Worm (Caenorhabditis elegans) whole organism, L3 larva: ENCODE results near the gene otpl-5.
"Not testable (repeated sequence)": the region's sequence is repeated elsewhere in the genome, so short reads cannot be mapped to it uniquely, and the experiment has no call there.

Source experiments
- R02D3.7 ChIP-seq: fragments of 150-350 bp; optimal IDR thresholded peaks from 2 replicates; lab custom pipeline; 2014; ENCODE audit warnings: missing biosample characterization, missing genetic modification characterization
- ama-1 ChIP-seq: fragments of 150-350 bp; optimal IDR thresholded peaks from 2 replicates; lab custom pipeline; 2018
- ceh-16 ChIP-seq: sonication (generic microtip); optimal IDR thresholded peaks from 2 replicates; lab custom pipeline; 2017; ENCODE audit warnings: missing biosample characterization, missing genetic modification characterization
- ceh-28 ChIP-seq: fragments of 150-350 bp; optimal IDR thresholded peaks from 2 replicates; lab custom pipeline; 2014; ENCODE audit warnings: missing biosample characterization, missing genetic modification reagents, missing genetic modification characterization
- ceh-82 ChIP-seq: fragments of 150-350 bp; optimal IDR thresholded peaks from 2 replicates; lab custom pipeline; 2014; ENCODE audit warnings: missing biosample characterization, missing genetic modification characterization
- egl-27 ChIP-seq: sonication (generic microtip); optimal IDR thresholded peaks from 4 replicates; lab custom pipeline; 2017; ENCODE audit warnings: missing biosample characterization, missing genetic modification reagents, missing genetic modification characterization
- elt-1 ChIP-seq: fragments of 150-350 bp; optimal IDR thresholded peaks from 2 replicates; lab custom pipeline; 2014; ENCODE audit warnings: missing biosample characterization, missing genetic modification characterization
- elt-2 ChIP-seq: sonication (generic microtip); optimal IDR thresholded peaks from 2 replicates; lab custom pipeline; 2016; ENCODE audit warnings: missing genetic modification reagents, mild to moderate bottlenecking, missing genetic modification characterization, missing compliant biosample characterization
- elt-3 ChIP-seq, 3 experiments: fragments of 150-350 bp in 1 of 3; sonication (generic microtip) in 2 of 3; optimal IDR thresholded peaks; 2 replicates in 2 of 3; 4 replicates in 1 of 3; lab custom pipeline; 2014 to 2017; ENCODE audit warnings: missing biosample characterization in 3 of 3, missing genetic modification characterization in 3 of 3
- fkh-10 ChIP-seq: sonication (generic microtip); optimal IDR thresholded peaks from 2 replicates; lab custom pipeline; 2017; ENCODE audit warnings: missing biosample characterization, missing genetic modification reagents, missing genetic modification characterization
- fkh-2 ChIP-seq: fragments of 150-350 bp; optimal IDR thresholded peaks from 2 replicates; lab custom pipeline; 2014; ENCODE audit warnings: missing biosample characterization, missing genetic modification reagents, missing genetic modification characterization
- fos-1 ChIP-seq: fragments of 150-350 bp; optimal IDR thresholded peaks from 2 replicates; lab custom pipeline; 2014; ENCODE audit warnings: missing biosample characterization, missing genetic modification characterization
- hmg-11 ChIP-seq: sonication (generic microtip); optimal IDR thresholded peaks from 2 replicates; lab custom pipeline; 2016; ENCODE audit warnings: missing genetic modification characterization, missing compliant biosample characterization
- lin-15B ChIP-seq: fragments of 150-350 bp; optimal IDR thresholded peaks from 2 replicates; lab custom pipeline; 2014; ENCODE audit warnings: missing biosample characterization, missing genetic modification characterization
- lin-39 ChIP-seq: fragments of 150-350 bp; optimal IDR thresholded peaks from 2 replicates; lab custom pipeline; 2018; ENCODE audit warnings: missing biosample characterization, missing genetic modification reagents, missing genetic modification characterization
- lsy-12 ChIP-seq: sonication (generic microtip); optimal IDR thresholded peaks from 2 replicates; lab custom pipeline; 2016; ENCODE audit warnings: mild to moderate bottlenecking, missing genetic modification characterization, missing compliant biosample characterization
- mdl-1 ChIP-seq: fragments of 150-350 bp; optimal IDR thresholded peaks from 2 replicates; lab custom pipeline; 2014; ENCODE audit warnings: missing biosample characterization, missing genetic modification characterization
- nhr-11 ChIP-seq: fragments of 150-350 bp; optimal IDR thresholded peaks from 2 replicates; lab custom pipeline; 2014; ENCODE audit warnings: missing biosample characterization, missing genetic modification characterization
- nhr-23 ChIP-seq: fragments of 150-350 bp; optimal IDR thresholded peaks from 2 replicates; lab custom pipeline; 2014; ENCODE audit warnings: missing biosample characterization, missing genetic modification reagents, missing genetic modification characterization
- nhr-237 ChIP-seq: fragments of 150-350 bp; optimal IDR thresholded peaks from 2 replicates; lab custom pipeline; 2014; ENCODE audit warnings: missing biosample characterization, missing genetic modification characterization
- nhr-25 ChIP-seq: sonication (generic microtip); optimal IDR thresholded peaks from 2 replicates; lab custom pipeline; 2017; ENCODE audit warnings: missing biosample characterization, missing genetic modification characterization
- nhr-28 ChIP-seq: fragments of 150-350 bp; optimal IDR thresholded peaks from 2 replicates; lab custom pipeline; 2014; ENCODE audit warnings: missing biosample characterization, missing genetic modification characterization
- nhr-43 ChIP-seq: sonication (generic microtip); optimal IDR thresholded peaks from 2 replicates; lab custom pipeline; 2016; ENCODE audit warnings: mild to moderate bottlenecking, missing genetic modification characterization, missing compliant biosample characterization; ENCODE audit not compliant: poor library complexity, severe bottlenecking
- nhr-67 ChIP-seq: fragments of 150-350 bp; optimal IDR thresholded peaks from 2 replicates; lab custom pipeline; 2014; ENCODE audit warnings: missing biosample characterization, missing genetic modification characterization
- pha-4 ChIP-seq: fragments of 150-350 bp; optimal IDR thresholded peaks from 2 replicates; lab custom pipeline; 2014; ENCODE audit warnings: missing biosample characterization, missing genetic modification reagents, missing genetic modification characterization
- sea-2 ChIP-seq: fragments of 150-350 bp; sonication (generic microtip); optimal IDR thresholded peaks from 4 replicates; lab custom pipeline; 2014; ENCODE audit warnings: missing biosample characterization, missing genetic modification reagents, missing genetic modification characterization
- snpc-4 ChIP-seq: fragments of 150-350 bp; optimal IDR thresholded peaks from 2 replicates; lab custom pipeline; 2014; ENCODE audit warnings: missing biosample characterization, missing genetic modification characterization
- tbx-2 ChIP-seq: sonication (generic microtip); optimal IDR thresholded peaks from 2 replicates; lab custom pipeline; 2016; ENCODE audit warnings: mild to moderate bottlenecking, missing genetic modification characterization, missing compliant biosample characterization
- unc-62 ChIP-seq: fragments of 150-350 bp; sonication (generic microtip); optimal IDR thresholded peaks from 4 replicates; lab custom pipeline; 2014; ENCODE audit warnings: missing biosample characterization, missing genetic modification reagents, missing genetic modification characterization
- zag-1 ChIP-seq: fragments of 150-350 bp; optimal IDR thresholded peaks from 2 replicates; lab custom pipeline; 2014; ENCODE audit warnings: missing biosample characterization, missing genetic modification characterization
- ztf-11 ChIP-seq: fragments of 150-350 bp; optimal IDR thresholded peaks from 2 replicates; lab custom pipeline; 2014; ENCODE audit warnings: missing biosample characterization, missing genetic modification characterization

The otpl-5 gene

ce11 chrV:8518822-8519392, 10.4 kb upstream of the otpl-5 start, which contains the start of gene F45F2.10:
F45F2.10 (minus strand) TSS chrV:8518872.
- TF ChIP-seq zag-1 (tag; lab: Kevin White, UChicago) (no peak), unc-62 (GFP tag; lab: Kevin White, UChicago) (no peak), snpc-4 (peak; percentile 25), elt-2 (tag; lab: Kevin White, UChicago) (peak; percentile 26), lin-15B (peak; percentile 9), pha-4 (tag; lab: Kevin White, UChicago) (peak; percentile 45), lin-39 (tag; lab: Kevin White, UChicago) (peak; percentile 10), R02D3.7 (tag; lab: Kevin White, UChicago) (peak; percentile 76)

ce11 chrV:8520846-8521553, 8.3 kb upstream of the otpl-5 start, which contains the start of the genes F45F2.11 and otpl-7:
F45F2.11 (minus strand) TSS chrV:8520896.
otpl-7 (plus strand) TSS chrV:8521503.
- TF ChIP-seq pha-4 (tag; lab: Kevin White, UChicago) (peak; percentile 2), nhr-23 (no peak)

- peak; percentile 22 for TF ChIP-seq pha-4 (tag; lab: Kevin White, UChicago)
- no peak for TF ChIP-seq elt-2 (tag; lab: Kevin White, UChicago)
- no peak for TF ChIP-seq lsy-12 (tag; lab: Kevin White, UChicago)
- TF ChIP-seq, all 47 proteins: peak for 1
Observed at ce11 chrV:8525774-8526173, 3.5 kb upstream of the otpl-5 start, which contains the start of gene otpl-6. otpl-6 (plus strand) TSS chrV:8526074.

ce11 chrV:8533067-8533466, 3.7 kb downstream of the otpl-5 start, which contains the start of the genes his-8 and his-7:
his-8 (minus strand) TSS chrV:8533086.
his-7 (plus strand) TSS chrV:8533379.
- TF ChIP-seq ztf-11 (tag; lab: Kevin White, UChicago); egl-27; ceh-82 (tag; lab: Kevin White, UChicago): not testable (repeated sequence)

- TF ChIP-seq unc-62 (GFP tag; lab: Kevin White, UChicago) = no peak
- TF ChIP-seq zag-1 (tag; lab: Kevin White, UChicago) = no peak
- peak; percentile 75 for TF ChIP-seq nhr-25 (tag; lab: Kevin White, UChicago)
- peak; percentile 23 for TF ChIP-seq elt-1 (tag; lab: Kevin White, UChicago)
Observed at ce11 chrV:8533916-8534315, 4.6 kb downstream of the otpl-5 start.

- TF ChIP-seq elt-2 (tag; lab: Kevin White, UChicago) (peak; percentile 23), nhr-25 (tag; lab: Kevin White, UChicago) (peak; percentile 50), nhr-43 (tag; lab: Kevin White, UChicago) (peak; percentile 26)
Observed at ce11 chrV:8534534-8535283, 5.4 kb downstream of the otpl-5 start, which contains the start of the genes his-6 and his-5. his-6 (minus strand) TSS chrV:8534977. his-5 (plus strand) TSS chrV:8535214.

ce11 chrV:8536213-8536612, 6.9 kb downstream of the otpl-5 start, which contains the start of gene his-39:
his-39 (plus strand) TSS chrV:8536513.
- TF ChIP-seq fkh-2 (tag; lab: Kevin White, UChicago) = no peak
- TF ChIP-seq fos-1 (tag; lab: Kevin White, UChicago) = no peak
- TF ChIP-seq lin-15B = no peak
- TF ChIP-seq nhr-237 (tag; lab: Kevin White, UChicago) = no peak
- no peak for TF ChIP-seq hmg-11 (tag; lab: Kevin White, UChicago)
- no peak for TF ChIP-seq lin-39 (tag; lab: Kevin White, UChicago)
- no peak for TF ChIP-seq nhr-23
- TF ChIP-seq nhr-67 (tag; lab: Kevin White, UChicago) = no peak
- TF ChIP-seq mdl-1 (tag; lab: Kevin White, UChicago) = no peak
- no peak for TF ChIP-seq ceh-16
- TF ChIP-seq nhr-28 (tag; lab: Kevin White, UChicago) = no peak
- no peak for TF ChIP-seq elt-3 (tag; optimal IDR thresholded peaks at IDR 0.05; lab: Kevin White, UChicago)
- no peak for TF ChIP-seq ceh-28
- TF ChIP-seq ztf-11 (tag; lab: Kevin White, UChicago) = no peak
- TF ChIP-seq fkh-10 (GFP tag; lab: Kevin White, UChicago) = no peak
- TF ChIP-seq R02D3.7 (tag; lab: Kevin White, UChicago) = no peak
- no peak for TF ChIP-seq sea-2
- TF ChIP-seq tbx-2 (tag; lab: Kevin White, UChicago) = no peak
- TF ChIP-seq nhr-11 = no peak
- no peak for TF ChIP-seq ama-1 (lab: Kevin White, UChicago)
